Worm (Caenorhabditis elegans) whole organism, mixed stage, embryonic: ENCODE measurements around the gene srh-44.

Experiments used
- bed-3 ChIP-seq: fragments of 200-800 bp; sonication (Bioruptor generic); optimal IDR thresholded peaks from 3 replicates; lab custom pipeline; 2018; ENCODE audit warnings: mild to moderate bottlenecking, missing genetic modification characterization, moderate library complexity, missing compliant biosample characterization
- ceh-39 ChIP-seq: fragments of 150-350 bp; optimal IDR thresholded peaks from 2 replicates; lab custom pipeline; 2014; ENCODE audit warnings: missing biosample characterization, missing genetic modification characterization
- cnd-1 ChIP-seq: fragments of 200-800 bp; sonication (Bioruptor generic); optimal IDR thresholded peaks from 2 replicates; lab custom pipeline; 2018; ENCODE audit warnings: mild to moderate bottlenecking, missing genetic modification characterization, missing compliant biosample characterization
- elt-3 ChIP-seq: fragments of 150-350 bp; optimal IDR thresholded peaks from 2 replicates; lab custom pipeline; 2014; ENCODE audit warnings: missing biosample characterization, missing genetic modification characterization
- flh-1 ChIP-seq: fragments of 200-800 bp; sonication (Bioruptor generic); optimal IDR thresholded peaks from 2 replicates; lab custom pipeline; 2018; ENCODE audit warnings: mild to moderate bottlenecking, missing genetic modification characterization, moderate library complexity, missing compliant biosample characterization
- lin-13 ChIP-seq: fragments of 150-350 bp; optimal IDR thresholded peaks from 2 replicates; lab custom pipeline; 2014; ENCODE audit warnings: missing biosample characterization, missing genetic modification characterization
- lin-32 ChIP-seq: fragments of 200-800 bp; sonication (Bioruptor generic); optimal IDR thresholded peaks from 2 replicates; lab custom pipeline; 2018; ENCODE audit warnings: mild to moderate bottlenecking, missing genetic modification characterization, missing compliant biosample characterization
- nhr-2 ChIP-seq: fragments of 150-350 bp; optimal IDR thresholded peaks from 2 replicates; lab custom pipeline; 2014; ENCODE audit warnings: missing biosample characterization, missing genetic modification characterization
- tbx-8 ChIP-seq: fragments of 200-800 bp; sonication (Bioruptor generic); optimal IDR thresholded peaks from 2 replicates; lab custom pipeline; 2018; ENCODE audit warnings: mild to moderate bottlenecking, missing genetic modification characterization, moderate library complexity, missing compliant biosample characterization
- unc-39 ChIP-seq: fragments of 150-350 bp; optimal IDR thresholded peaks from 2 replicates; lab custom pipeline; 2014; ENCODE audit warnings: missing biosample characterization, missing genetic modification characterization
- unc-62 ChIP-seq: fragments of 150-350 bp; optimal IDR thresholded peaks from 2 replicates; lab custom pipeline; 2014; ENCODE audit warnings: missing biosample characterization, missing genetic modification reagents, missing genetic modification characterization
- ztf-11 ChIP-seq: fragments of 150-350 bp; optimal IDR thresholded peaks from 2 replicates; lab custom pipeline; 2014; ENCODE audit warnings: missing biosample characterization, missing genetic modification characterization

DNA sequence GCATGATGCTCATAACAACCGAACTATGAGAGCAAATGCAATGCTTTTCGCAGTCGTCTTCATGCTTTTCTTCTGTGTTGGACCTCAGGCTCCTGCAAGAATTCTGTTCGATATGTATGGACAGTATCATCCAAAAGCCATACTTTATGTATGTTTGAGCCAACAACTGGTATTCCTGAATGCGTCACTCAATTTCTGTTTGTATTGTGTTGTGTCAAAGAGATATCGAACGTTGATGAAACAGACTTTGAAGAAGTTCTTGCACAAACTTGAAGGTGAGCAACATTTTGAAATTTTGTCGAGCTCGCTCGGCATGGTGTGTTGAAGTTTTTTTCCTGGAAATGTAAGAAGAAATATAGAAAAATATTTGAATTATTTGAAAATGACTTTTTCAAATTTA lies 2.0 kb upstream of the srh-44 start:
- no peak for TF ChIP-seq bed-3 (GFP tag; lab: Kevin White, UChicago)
- TF ChIP-seq unc-62 (GFP tag; lab: Kevin White, UChicago): no peak
- no peak for TF ChIP-seq lin-32 (GFP tag; lab: Kevin White, UChicago)
- TF ChIP-seq flh-1 (GFP tag; lab: Kevin White, UChicago): no peak
- no peak for TF ChIP-seq cnd-1 (tag; lab: Kevin White, UChicago)
- no peak for TF ChIP-seq lin-13 (tag; lab: Kevin White, UChicago)
- TF ChIP-seq elt-3 (tag; lab: Kevin White, UChicago): no peak
- TF ChIP-seq nhr-2 (tag; lab: Kevin White, UChicago): no peak
- no peak for TF ChIP-seq ztf-11 (tag; lab: Kevin White, UChicago)
- TF ChIP-seq ceh-39 (tag; lab: Kevin White, UChicago): no peak
- no peak for TF ChIP-seq unc-39 (tag; lab: Kevin White, UChicago)
- no peak for TF ChIP-seq tbx-8 (GFP tag; lab: Kevin White, UChicago)
